Worm (Caenorhabditis elegans) whole organism, early embryonic: ENCODE measurements around the gene syd-9.
A peak's percentile ranks its signal among the peaks of the same experiment; 100 is the strongest.

Experiments used
- F13C5.2 ChIP-seq: sonication (generic microtip); optimal IDR thresholded peaks from 2 replicates; lab custom pipeline; 2017; ENCODE audit warnings: mild to moderate bottlenecking, missing genetic modification characterization, inconsistent platforms, missing compliant biosample characterization
- aly-1 ChIP-seq: sonication (generic microtip); optimal IDR thresholded peaks from 2 replicates; lab custom pipeline; 2016; ENCODE audit warnings: missing genetic modification characterization, missing compliant biosample characterization
- ama-1 ChIP-seq: fragments of 150-350 bp; optimal IDR thresholded peaks from 2 replicates; lab custom pipeline; 2014
- ets-7 ChIP-seq: sonication (generic microtip); optimal IDR thresholded peaks from 2 replicates; lab custom pipeline; 2016; ENCODE audit warnings: missing genotype, missing genetic modification characterization, missing compliant biosample characterization
- flt-1 ChIP-seq: fragments of 200-800 bp; sonication (Bioruptor generic); IDR thresholded peaks from 2 replicates; pipeline ENCODE4 v1.3.6; 2022; ENCODE audit warnings: missing genetic modification characterization, missing compliant biosample characterization
- hmbx-1 ChIP-seq: sonication (generic microtip); optimal IDR thresholded peaks from 2 replicates; lab custom pipeline; 2016; ENCODE audit warnings: mild to moderate bottlenecking, missing genetic modification characterization, missing compliant biosample characterization
- hnd-1 ChIP-seq: sonication (generic microtip); optimal IDR thresholded peaks from 2 replicates; lab custom pipeline; 2016; ENCODE audit warnings: missing genetic modification characterization, missing compliant biosample characterization
- pes-1 ChIP-seq: fragments of 200-800 bp; sonication (Bioruptor generic); IDR thresholded peaks from 2 replicates; pipeline ENCODE4 v1.3.6; 2022; ENCODE audit warnings: missing genetic modification reagents, missing genetic modification characterization, missing compliant biosample characterization
- sea-1 ChIP-seq: fragments of 200-800 bp; sonication (Bioruptor generic); conservative IDR thresholded peaks from 2 replicates; pipeline ENCODE4 v1.3.6; 2022; ENCODE audit warnings: missing genetic modification characterization, missing compliant biosample characterization

DNA sequence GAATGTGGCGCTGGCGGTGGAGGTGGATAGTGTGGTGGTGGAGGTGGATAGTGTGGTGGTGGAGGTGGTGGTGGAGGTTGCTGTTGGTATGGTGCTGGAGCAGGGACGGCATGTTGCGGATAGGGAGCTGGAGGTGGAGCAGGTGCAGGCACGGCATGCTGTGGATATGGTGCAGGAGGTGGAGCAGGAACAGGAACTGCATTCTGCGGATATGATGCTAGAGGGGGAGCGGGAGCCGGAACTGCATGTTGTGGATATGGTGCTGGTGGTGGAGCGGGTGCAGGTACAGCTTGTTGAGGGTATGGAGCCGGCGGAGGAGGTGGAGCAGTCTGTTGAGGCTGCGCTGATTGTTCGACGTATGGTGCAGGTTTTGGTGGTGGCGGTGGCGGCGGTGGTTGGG, 51.1 kb downstream of the syd-9 start:
- TF ChIP-seq aly-1 = no peak
- TF ChIP-seq flt-1 = no peak
- TF ChIP-seq hnd-1 = no peak
- no peak for TF ChIP-seq pes-1 (GFP tag; lab: Robert Waterston, UW)
- no peak for TF ChIP-seq hmbx-1 (tag; lab: Kevin White, UChicago)
- TF ChIP-seq ama-1 (lab: Kevin White, UChicago) = no peak
- no peak for TF ChIP-seq F13C5.2
- TF ChIP-seq sea-1 (GFP tag; lab: Robert Waterston, UW) = 0 out of 2 replicates have a peak, but pooled peaks have one; percentile 31
- no peak for TF ChIP-seq ets-7 (tag; lab: Kevin White, UChicago)
